Worm (Caenorhabditis elegans) whole organism, L4 larva: Measurements from ENCODE around the gene mpk-2.

ENCODE experiments used
- F10B5.3 ChIP-seq: sonication (generic microtip); optimal IDR thresholded peaks from 2 replicates; lab custom pipeline; 2016; ENCODE audit warnings: mild to moderate bottlenecking, missing genetic modification characterization, missing compliant biosample characterization
- daf-8 ChIP-seq: fragments of 200-800 bp; sonication (Bioruptor generic); IDR thresholded peaks from 2 replicates; pipeline ENCODE4 v1.3.6; 2022; ENCODE audit warnings: missing genetic modification characterization, missing compliant biosample characterization
- dmd-6 ChIP-seq: fragments of 200-800 bp; sonication (Bioruptor generic); IDR thresholded peaks from 2 replicates; pipeline ENCODE4 v1.3.6; 2022; ENCODE audit warnings: missing genetic modification reagents, missing genetic modification characterization, missing compliant biosample characterization
- hlh-11 ChIP-seq: fragments of 200-800 bp; sonication (Bioruptor generic); optimal IDR thresholded peaks from 2 replicates; lab custom pipeline; 2018; ENCODE audit warnings: mild to moderate bottlenecking, missing genetic modification characterization, missing compliant biosample characterization
- lsy-2 ChIP-seq, 2 experiments: fragments of 150-350 bp in 1 of 2; sonication (generic microtip) in 1 of 2; optimal IDR thresholded peaks; 2 replicates each; lab custom pipeline; 2014 to 2017; ENCODE audit warnings: missing biosample characterization in 2 of 2, missing genetic modification characterization in 2 of 2
- nhr-25 ChIP-seq: sonication (generic microtip); optimal IDR thresholded peaks from 2 replicates; lab custom pipeline; 2017; ENCODE audit warnings: missing genetic modification characterization, mild to moderate bottlenecking, missing compliant biosample characterization, antibody characterized with exemption, moderate library complexity, borderline replicate concordance; ENCODE audit not compliant: insufficient read depth
- nhr-6 ChIP-seq: fragments of 150-350 bp; optimal IDR thresholded peaks from 2 replicates; lab custom pipeline; 2014; ENCODE audit warnings: missing biosample characterization, missing genetic modification characterization
- nhr-76 ChIP-seq: fragments of 150-350 bp; optimal IDR thresholded peaks from 2 replicates; lab custom pipeline; 2014; ENCODE audit warnings: missing biosample characterization, missing genetic modification characterization
- sdz-12 ChIP-seq: fragments of 200-800 bp; sonication (Bioruptor generic); optimal IDR thresholded peaks from 2 replicates; lab custom pipeline; 2018; ENCODE audit warnings: mild to moderate bottlenecking, missing genetic modification characterization, missing compliant biosample characterization
- unc-62 ChIP-seq, 3 experiments: fragments of 150-350 bp in 1 of 3; sonication (generic microtip); optimal IDR thresholded peaks in 2 of 3; peaks in 1 of 3; 1 replicate in 1 of 3; 2 replicates in 2 of 3; lab custom pipeline; 2014 to 2017; ENCODE audit warnings: missing biosample characterization in 3 of 3, missing genetic modification characterization in 3 of 3, missing genetic modification reagents in 3 of 3, missing genotype in 1 of 3
- zfp-2 ChIP-seq: sonication (generic microtip); optimal IDR thresholded peaks from 2 replicates; lab custom pipeline; 2016; ENCODE audit warnings: mild to moderate bottlenecking, missing genetic modification characterization, missing compliant biosample characterization

ce11 chrII:5101701-5102100, 2.2 kb upstream of the mpk-2 start, which contains the start of the genes idpb-3 and idpb-1:
- no peak for TF ChIP-seq sdz-12 (GFP tag; lab: Kevin White, UChicago)
- no peak for TF ChIP-seq unc-62 (GFP tag; optimal IDR thresholded peaks at IDR 0.05 in 1 of 2; lab: Kevin White, UChicago)
- no peak for TF ChIP-seq unc-62 (tag; optimal IDR thresholded peaks at IDR 0.05; lab: Kevin White, UChicago)
- TF ChIP-seq zfp-2 (tag; lab: Kevin White, UChicago) = no peak
- no peak for TF ChIP-seq lsy-2 (tag; optimal IDR thresholded peaks at IDR 0.05; lab: Kevin White, UChicago)
- no peak for TF ChIP-seq nhr-25
- TF ChIP-seq dmd-6 = no peak
- no peak for TF ChIP-seq nhr-6 (tag; lab: Kevin White, UChicago)
- no peak for TF ChIP-seq nhr-76 (tag; lab: Kevin White, UChicago)
- no peak for TF ChIP-seq hlh-11 (tag; lab: Kevin White, UChicago)
- TF ChIP-seq daf-8 (GFP tag; lab: Robert Waterston, UW) = no peak
- no peak for TF ChIP-seq F10B5.3 (tag; lab: Kevin White, UChicago)
